Worm (Caenorhabditis elegans) whole organism, L3 larva: ENCODE measurements around the gene spr-1.

Source experiments
- R02D3.7 ChIP-seq: fragments of 150-350 bp; optimal IDR thresholded peaks from 2 replicates; lab custom pipeline; 2014; ENCODE audit warnings: missing biosample characterization, missing genetic modification characterization
- aly-2 ChIP-seq: fragments of 150-350 bp; optimal IDR thresholded peaks from 2 replicates; lab custom pipeline; 2014; ENCODE audit warnings: missing biosample characterization, missing genetic modification characterization
- egl-27 ChIP-seq: sonication (generic microtip); optimal IDR thresholded peaks from 4 replicates; lab custom pipeline; 2017; ENCODE audit warnings: missing biosample characterization, missing genetic modification reagents, missing genetic modification characterization
- elt-1 ChIP-seq: fragments of 150-350 bp; optimal IDR thresholded peaks from 2 replicates; lab custom pipeline; 2014; ENCODE audit warnings: missing biosample characterization, missing genetic modification characterization
- fkh-10 ChIP-seq: sonication (generic microtip); optimal IDR thresholded peaks from 2 replicates; lab custom pipeline; 2017; ENCODE audit warnings: missing biosample characterization, missing genetic modification reagents, missing genetic modification characterization
- mdl-1 ChIP-seq: fragments of 150-350 bp; optimal IDR thresholded peaks from 2 replicates; lab custom pipeline; 2014; ENCODE audit warnings: missing biosample characterization, missing genetic modification characterization
- sea-2 ChIP-seq: fragments of 150-350 bp; sonication (generic microtip); optimal IDR thresholded peaks from 4 replicates; lab custom pipeline; 2014; ENCODE audit warnings: missing biosample characterization, missing genetic modification reagents, missing genetic modification characterization
- tbx-2 ChIP-seq: sonication (generic microtip); optimal IDR thresholded peaks from 2 replicates; lab custom pipeline; 2016; ENCODE audit warnings: mild to moderate bottlenecking, missing genetic modification characterization, missing compliant biosample characterization
- unc-39 ChIP-seq: sonication (generic microtip); optimal IDR thresholded peaks from 4 replicates; lab custom pipeline; 2017; ENCODE audit warnings: missing biosample characterization, missing genetic modification characterization
- unc-62 ChIP-seq: fragments of 150-350 bp; sonication (generic microtip); optimal IDR thresholded peaks from 4 replicates; lab custom pipeline; 2014; ENCODE audit warnings: missing biosample characterization, missing genetic modification reagents, missing genetic modification characterization
- ztf-4 ChIP-seq: fragments of 150-350 bp; optimal IDR thresholded peaks from 2 replicates; lab custom pipeline; 2014; ENCODE audit warnings: missing biosample characterization, missing genetic modification characterization

ce11 chrV:8120868-8121267, 8.3 kb downstream of the spr-1 start, which contains the start of gene D1014.6:
- no peak for TF ChIP-seq R02D3.7 (tag; lab: Kevin White, UChicago)
- TF ChIP-seq ztf-4 (tag; lab: Kevin White, UChicago): no peak
- no peak for TF ChIP-seq elt-1 (tag; lab: Kevin White, UChicago)
- TF ChIP-seq egl-27 (tag; lab: Kevin White, UChicago): no peak
- no peak for TF ChIP-seq unc-39
- no peak for TF ChIP-seq tbx-2 (tag; lab: Kevin White, UChicago)
- no peak for TF ChIP-seq sea-2 (GFP tag; lab: Kevin White, UChicago)
- TF ChIP-seq aly-2 (tag; lab: Kevin White, UChicago): no peak
- no peak for TF ChIP-seq unc-62
- TF ChIP-seq fkh-10 (GFP tag; lab: Kevin White, UChicago): no peak
- no peak for TF ChIP-seq mdl-1 (tag; lab: Kevin White, UChicago)
